Worm (Caenorhabditis elegans): Measurements from ENCODE around the gene ndub-6.

- no peak for TF ChIP-seq unc-62 (GFP tag; optimal IDR thresholded peaks at IDR 0.05)
- no peak for TF ChIP-seq sma-3 (GFP tag; optimal IDR thresholded peaks at IDR 0.05)
- no peak for TF ChIP-seq nhr-77 (tag; optimal IDR thresholded peaks at IDR 0.05)
- TF ChIP-seq lsy-2 (tag; optimal IDR thresholded peaks at IDR 0.05), result no peak
- TF ChIP-seq F13H6.1 (tag; optimal IDR thresholded peaks at IDR 0.05), result no peak
- TF ChIP-seq alr-1 (tag; optimal IDR thresholded peaks at IDR 0.05), result no peak
- TF ChIP-seq sem-4 (tag; optimal IDR thresholded peaks at IDR 0.05), result no peak
- no peak for TF ChIP-seq dmd-4 (tag; optimal IDR thresholded peaks at IDR 0.05)
- no peak for TF ChIP-seq blmp-1 (tag; optimal IDR thresholded peaks at IDR 0.05; ENCODE audit: insufficient read depth)
Observed at ce11 chrIV:11688018-11688417, 35.8 kb downstream of the ndub-6 start, which contains the start of gene ZK792.5.
